Fruit fly (Drosophila melanogaster) S2 (cell line): Measurements from ENCODE around the gene CG13243.

Source experiments
- CG8478 ChIP-seq: fragments of >200 bp; optimal IDR thresholded peaks from 2 replicates; lab custom pipeline; 2018
- CTCF ChIP-seq, 2 experiments: fragments of >200 bp; optimal IDR thresholded peaks; 2 replicates each; lab custom pipeline; 2018

CG13243 gene

DNA sequence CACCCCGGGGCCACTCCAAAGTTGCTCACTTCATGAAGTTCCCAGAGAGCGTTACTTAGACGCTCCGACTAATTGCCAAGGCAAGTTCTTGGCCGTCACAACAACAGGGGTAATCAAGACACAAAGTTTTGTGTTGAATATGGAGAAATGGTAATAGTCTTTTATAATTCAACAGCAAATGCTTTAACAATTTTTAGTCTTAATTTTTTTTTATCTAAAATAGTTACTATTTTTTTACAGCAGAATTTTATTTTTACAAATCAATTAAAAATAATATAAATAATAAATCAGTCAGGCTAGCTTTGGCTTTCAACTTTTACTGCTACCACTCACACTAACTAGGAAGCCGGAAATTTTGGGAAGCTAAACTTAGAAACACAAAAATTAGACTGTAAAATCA lies at the start of gene CG13243:
Gene CG13243, plus strand, starts transcription at position 301 of the 400 bp plus-strand sequence.
- TF ChIP-seq CG8478 (lab: Kevin White, UChicago) (no peak), CTCF (optimal IDR thresholded peaks at IDR 0.05; lab: Kevin White, UChicago) (no peak)

DNA sequence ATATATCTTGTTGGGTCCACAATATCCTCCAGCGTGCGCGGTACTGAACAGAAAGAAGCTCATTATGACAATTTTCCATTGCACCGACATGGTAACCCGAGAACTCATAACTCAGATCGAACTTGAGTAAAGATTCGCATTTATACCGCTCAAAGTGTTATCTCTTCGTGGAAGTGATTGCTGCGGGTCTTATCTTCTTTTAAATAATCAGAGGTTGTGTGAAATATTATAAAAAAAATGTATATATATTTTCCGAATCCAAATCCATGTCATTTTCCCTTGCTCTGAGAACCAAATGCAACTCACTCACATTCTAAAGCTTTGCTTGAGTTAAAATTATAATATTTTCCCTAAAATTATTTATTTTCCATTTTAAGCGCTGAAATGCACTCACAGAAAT lies 40.4 kb upstream of the CG13243 start, which contains the start of gene CG42876:
Gene CG42876, minus strand, starts transcription at position 101 of the 400 bp plus-strand sequence.
- TF ChIP-seq CTCF (optimal IDR thresholded peaks at IDR 0.05; lab: Kevin White, UChicago): no peak
- no peak for TF ChIP-seq CG8478 (lab: Kevin White, UChicago)

DNA sequence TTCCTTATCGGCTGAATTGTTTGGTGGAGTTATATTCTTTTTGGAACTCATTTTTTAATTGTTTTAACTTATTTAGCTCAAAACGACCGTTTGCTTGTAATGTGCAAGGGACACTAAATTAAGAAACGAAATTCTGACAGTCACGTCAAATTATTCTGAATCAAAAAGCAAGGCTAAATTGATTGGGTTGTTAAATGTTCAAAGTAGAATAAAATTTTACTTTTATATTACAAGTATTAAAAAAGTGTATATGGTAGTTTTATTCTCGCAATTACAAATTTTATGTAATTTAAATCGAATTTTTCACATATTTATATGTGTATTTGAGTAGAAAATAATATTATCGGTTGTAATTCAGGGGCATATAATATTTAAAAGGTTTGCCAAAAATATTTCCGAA lies 16.8 kb upstream of the CG13243 start, which contains the start of gene CG18518:
Gene CG18518, minus strand, starts transcription at position 101 of the 400 bp plus-strand sequence.
- TF ChIP-seq CTCF (optimal IDR thresholded peaks at IDR 0.05; lab: Kevin White, UChicago) (no peak), CG8478 (lab: Kevin White, UChicago) (no peak)

DNA sequence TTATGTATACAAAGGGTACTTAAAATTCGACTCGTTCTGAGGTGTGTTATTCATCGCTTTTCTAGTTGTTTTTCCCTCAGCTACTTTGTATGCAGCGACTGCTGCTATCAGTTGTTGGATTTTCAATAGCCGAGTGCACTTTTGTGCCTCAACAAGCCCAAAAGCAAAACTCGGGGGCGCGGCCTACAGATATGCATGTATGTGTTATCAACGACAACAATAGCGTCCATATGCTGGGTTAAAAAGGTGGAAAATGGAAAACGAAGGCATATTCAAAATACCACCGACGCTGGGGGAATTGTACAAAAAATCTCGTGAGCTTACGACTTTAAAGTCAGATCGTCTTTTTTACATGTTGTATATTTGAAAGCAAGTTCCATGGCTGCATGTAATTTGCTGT lies 5.8 kb upstream of the CG13243 start:
- no peak for TF ChIP-seq CTCF (optimal IDR thresholded peaks at IDR 0.05; lab: Kevin White, UChicago)
- no peak for TF ChIP-seq CG8478 (lab: Kevin White, UChicago)

DNA sequence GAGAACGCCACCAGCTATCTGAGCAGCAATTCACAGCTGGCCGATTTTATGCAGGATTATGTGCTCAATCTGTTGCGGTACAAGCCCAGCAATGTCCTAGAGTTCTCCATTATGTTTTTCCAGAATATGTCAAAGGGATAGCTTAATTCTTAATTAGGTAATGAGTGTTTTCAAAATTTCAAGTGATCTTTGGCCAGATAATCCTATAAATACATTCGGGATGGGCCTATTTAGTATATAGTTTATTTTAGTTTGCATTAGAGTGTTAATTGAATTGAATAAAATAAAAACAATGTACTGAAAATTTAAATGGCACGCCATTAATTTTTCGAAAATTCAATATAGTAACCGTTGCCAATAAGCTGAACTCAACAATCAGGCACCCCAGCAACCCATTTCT lies 1.4 kb downstream of the CG13243 start, which contains the start of gene Tektin-A:
Gene Tektin-A, plus strand, starts transcription at position 301 of the 400 bp plus-strand sequence.
- TF ChIP-seq CG8478 (lab: Kevin White, UChicago) (no peak), CTCF (optimal IDR thresholded peaks at IDR 0.05; lab: Kevin White, UChicago) (no peak)

DNA sequence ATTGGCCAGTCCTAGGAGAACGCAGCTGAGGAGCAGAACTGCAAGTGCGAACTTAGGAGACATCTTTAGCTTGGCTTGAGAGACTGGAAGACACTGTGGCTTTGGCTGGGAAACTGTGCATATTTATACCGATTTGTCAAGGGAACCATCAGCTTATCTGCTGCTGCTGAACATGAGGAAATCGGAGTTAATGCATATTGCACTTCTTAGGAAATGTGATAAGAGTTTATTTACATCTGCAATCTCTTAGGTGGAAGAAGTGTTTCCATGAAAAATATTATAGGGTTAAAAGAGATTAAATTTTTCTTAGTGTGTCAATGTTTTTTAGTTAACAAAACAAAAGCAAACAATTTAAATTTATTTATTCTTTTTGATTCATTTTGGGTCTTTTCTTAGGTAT lies 13.0 kb downstream of the CG13243 start, which contains the start of gene CG42792:
Gene CG42792, minus strand, starts transcription at position 101 of the 400 bp plus-strand sequence.
- TF ChIP-seq CTCF (optimal IDR thresholded peaks at IDR 0.05; lab: Kevin White, UChicago) (no peak), CG8478 (lab: Kevin White, UChicago) (no peak)

DNA sequence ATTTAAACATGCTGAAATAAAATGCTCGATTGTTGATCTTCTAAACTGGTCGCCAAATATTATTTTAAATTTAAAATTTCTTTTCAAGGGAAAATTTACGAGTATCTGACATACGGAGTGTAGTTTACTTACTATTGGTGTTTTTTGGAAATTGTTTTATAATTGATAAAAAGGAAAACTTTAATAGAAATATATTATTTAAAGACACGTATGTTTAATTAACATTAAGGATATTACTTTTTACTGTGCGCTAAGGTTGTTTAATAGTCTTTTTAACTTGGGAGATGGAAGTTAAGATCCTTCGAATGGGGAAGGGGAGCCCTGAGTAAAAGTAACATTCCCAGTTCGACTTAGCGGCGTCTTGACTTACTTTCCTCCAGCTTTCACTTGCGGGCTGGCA lies 27.7 kb downstream of the CG13243 start, which contains the start of gene CG7653:
Gene CG7653, minus strand, starts transcription at position 101 of the 400 bp plus-strand sequence.
- TF ChIP-seq CG8478 (lab: Kevin White, UChicago): no peak

DNA sequence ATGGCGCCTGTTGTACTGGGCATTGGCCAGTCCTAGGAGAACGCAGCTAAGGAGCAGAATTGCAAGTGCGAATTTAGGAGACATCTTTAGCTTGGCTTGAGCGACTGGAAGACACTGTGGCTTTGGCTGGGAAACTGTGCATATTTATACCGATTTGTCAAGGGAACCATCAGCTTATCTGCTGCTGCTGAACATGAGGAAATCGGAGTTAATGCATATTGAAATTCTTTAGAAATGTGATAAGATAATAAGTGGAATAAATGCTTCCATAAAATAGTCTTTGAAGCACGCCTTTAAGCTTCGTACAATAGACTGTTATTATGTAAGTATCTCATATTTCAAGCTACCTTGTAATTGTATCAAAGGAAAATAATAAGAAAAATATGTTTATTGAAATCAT lies 30.7 kb downstream of the CG13243 start, which contains the start of gene CG44475:
Gene CG44475, minus strand, starts transcription at position 101 of the 400 bp plus-strand sequence.
- TF ChIP-seq CG8478 (lab: Kevin White, UChicago) (no peak), CTCF (optimal IDR thresholded peaks at IDR 0.05; lab: Kevin White, UChicago) (no peak)

DNA sequence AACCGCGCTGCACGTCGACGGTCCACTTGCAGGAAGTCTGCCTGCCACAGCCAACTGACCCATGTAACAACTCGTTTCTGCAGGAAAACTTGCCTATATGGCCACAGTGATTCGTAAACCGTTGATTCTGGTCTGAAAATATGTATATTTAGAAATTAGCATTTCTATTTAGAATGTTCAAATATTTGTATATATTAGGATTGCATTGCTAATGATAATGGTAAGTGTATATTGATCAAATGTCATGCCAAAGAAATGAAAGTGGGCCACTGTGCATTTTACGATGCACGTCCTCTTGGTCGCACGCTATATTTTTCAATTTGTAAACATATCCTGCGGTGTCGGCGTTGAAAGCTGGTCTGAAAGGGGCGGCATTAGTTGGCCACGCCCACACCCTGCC lies 33.8 kb downstream of the CG13243 start:
- no peak for TF ChIP-seq CG8478 (lab: Kevin White, UChicago)
- TF ChIP-seq CTCF (optimal IDR thresholded peaks at IDR 0.05; lab: Kevin White, UChicago): no peak

DNA sequence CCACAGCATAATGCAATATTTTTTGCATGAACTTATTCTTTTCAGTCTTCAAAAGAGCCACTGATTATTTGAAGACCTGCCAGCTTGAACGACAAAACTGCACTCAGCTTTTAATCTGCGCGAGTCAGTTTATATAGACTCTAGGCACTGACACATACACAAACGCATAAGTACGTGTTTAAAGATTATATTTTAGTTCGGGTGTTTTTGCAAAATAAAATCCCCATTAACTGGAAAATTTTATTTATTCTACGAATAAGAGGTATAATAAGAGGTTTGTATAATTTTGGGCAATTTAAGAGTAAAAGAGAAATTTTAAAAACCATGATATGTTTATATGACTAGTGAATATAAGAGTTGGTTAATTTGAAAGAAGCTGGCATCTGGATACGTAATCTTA lies 41.3 kb downstream of the CG13243 start, which contains the start of gene Tep1:
Gene Tep1, minus strand, starts transcription at position 101 of the 400 bp plus-strand sequence.
- TF ChIP-seq CTCF (optimal IDR thresholded peaks at IDR 0.05; lab: Kevin White, UChicago): no peak
- TF ChIP-seq CG8478 (lab: Kevin White, UChicago): no peak

DNA sequence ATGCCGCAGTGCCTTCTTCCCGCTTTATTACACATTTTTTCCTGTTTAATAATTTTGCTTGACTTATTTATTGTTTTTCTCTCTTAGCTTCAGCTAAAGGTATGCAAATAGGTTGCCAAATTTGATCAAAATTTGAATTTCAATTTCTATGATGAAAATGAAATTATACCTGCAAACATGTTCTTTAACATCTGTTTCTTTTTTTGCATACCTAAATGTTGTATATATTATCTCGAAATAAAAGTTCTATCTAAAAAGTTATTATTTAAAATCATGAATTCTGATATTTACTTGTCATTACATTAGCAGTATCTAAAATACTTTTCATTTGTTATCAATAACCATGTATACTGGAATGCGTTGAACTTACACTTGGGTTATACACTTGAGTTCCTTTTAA lies 42.8 kb downstream of the CG13243 start, which contains the start of gene CG31735:
Gene CG31735, plus strand, starts transcription at position 301 of the 400 bp plus-strand sequence.
- TF ChIP-seq CG8478 (lab: Kevin White, UChicago) (no peak), CTCF (optimal IDR thresholded peaks at IDR 0.05; lab: Kevin White, UChicago) (no peak)

DNA sequence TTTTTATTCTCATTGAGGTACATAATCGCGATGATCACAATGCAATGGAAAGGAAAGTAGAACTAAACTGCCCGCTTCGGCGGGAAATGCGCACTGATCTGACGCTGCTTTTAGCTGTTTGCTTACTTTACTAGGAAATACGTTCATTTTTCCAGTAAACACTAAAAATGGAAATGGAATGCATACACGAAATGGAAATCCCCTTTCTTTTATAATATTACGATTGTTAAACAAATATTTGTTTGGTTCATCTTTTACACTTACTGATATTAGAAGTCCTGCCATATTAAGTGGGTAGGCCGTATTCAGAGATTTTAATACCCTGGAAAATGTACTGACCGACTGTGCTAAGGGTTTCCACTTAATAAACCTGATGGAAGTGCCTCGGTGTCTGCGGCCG lies 48.0 kb downstream of the CG13243 start, which contains the start of gene CG31823:
Gene CG31823, minus strand, starts transcription at position 101 of the 400 bp plus-strand sequence.
- no peak for TF ChIP-seq CG8478 (lab: Kevin White, UChicago)
- TF ChIP-seq CTCF (optimal IDR thresholded peaks at IDR 0.05; lab: Kevin White, UChicago): no peak

DNA sequence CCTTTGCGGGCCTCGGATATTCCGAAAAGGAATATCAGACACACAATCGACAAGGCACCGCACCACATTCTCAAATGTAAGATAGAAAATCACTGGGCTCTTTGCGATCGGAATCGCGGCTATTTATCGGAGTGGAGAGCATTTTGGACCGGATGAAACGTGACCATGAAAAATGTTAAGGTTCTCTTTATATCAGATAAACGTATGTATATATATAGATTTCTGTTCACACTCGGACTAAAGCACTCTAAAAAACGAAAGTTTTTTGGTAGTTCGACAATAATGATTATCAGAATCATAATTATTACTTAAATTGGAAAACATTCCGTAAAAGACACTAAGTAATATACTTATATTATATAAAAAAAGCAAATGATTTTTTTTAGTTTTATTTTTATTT lies 49.9 kb downstream of the CG13243 start, which contains the start of gene CG31821:
Gene CG31821, minus strand, starts transcription at position 101 of the 400 bp plus-strand sequence.
- TF ChIP-seq CG8478 (lab: Kevin White, UChicago): no peak
- no peak for TF ChIP-seq CTCF (optimal IDR thresholded peaks at IDR 0.05; lab: Kevin White, UChicago)
